Fruit fly (Drosophila melanogaster): ENCODE measurements around the gene CG31368.

Gene CG31368

dm6 chr3R:11849378-11850249 lies 33.0 kb upstream of the CG31368 start (continued):
- TF ChIP-seq Bdp1 (GFP tag; optimal IDR thresholded peaks at IDR 0.05) = peak; percentile 80
- peak; percentile 89 for TF ChIP-seq CG10366 (GFP tag; IDR thresholded peaks at IDR 0.05)
- TF ChIP-seq CG11504 (tag; optimal IDR thresholded peaks at IDR 0.05) = peak; percentile 92
- TF ChIP-seq tll (GFP tag; optimal IDR thresholded peaks at IDR 0.05) = no peak
- TF ChIP-seq dm (GFP tag; optimal IDR thresholded peaks at IDR 0.05) = peak; percentile 81
- peak; percentile 94 for TF ChIP-seq gt (GFP tag; IDR thresholded peaks at IDR 0.05)
- peak; percentile 84 for TF ChIP-seq CG31388 (GFP tag; optimal IDR thresholded peaks at IDR 0.05)
- TF ChIP-seq CG1233 (GFP tag; optimal IDR thresholded peaks at IDR 0.05) = peak; percentile 82
- TF ChIP-seq pnt (GFP tag; optimal IDR thresholded peaks at IDR 0.05) = peak; percentile 95
- TF ChIP-seq trem (tag; optimal IDR thresholded peaks at IDR 0.05) = peak; percentile 81
- TF ChIP-seq CG11247 (GFP tag; IDR thresholded peaks at IDR 0.05) = peak; percentile 78
- peak; percentile 44 for TF ChIP-seq CG6683 (GFP tag; optimal IDR thresholded peaks at IDR 0.05)
- peak; percentile 90 for TF ChIP-seq CG12391 (tag; optimal IDR thresholded peaks at IDR 0.05)
- TF ChIP-seq hb (GFP tag; IDR thresholded peaks at IDR 0.05; ENCODE audit: partially characterized antibody) = no peak
- peak; percentile 91 for TF ChIP-seq NC2β (GFP tag; optimal IDR thresholded peaks at IDR 0.05)
- TF ChIP-seq Oli (tag; optimal IDR thresholded peaks at IDR 0.05) = peak; percentile 92
- TF ChIP-seq gro (GFP tag; optimal IDR thresholded peaks at IDR 0.05) = no peak
- peak; percentile 73 to 98 for TF ChIP-seq bsh (GFP tag; optimal IDR thresholded peaks at IDR 0.05)
- TF ChIP-seq CG4854 (GFP tag; optimal IDR thresholded peaks at IDR 0.05) = peak; percentile 84
- no peak for TF ChIP-seq Doc2 (GFP tag; IDR thresholded peaks at IDR 0.05)
- TF ChIP-seq HLH4C (GFP tag; IDR thresholded peaks at IDR 0.05; ENCODE audit: partially characterized antibody) = no peak
- TF ChIP-seq bab2 (GFP tag; optimal IDR thresholded peaks at IDR 0.05) = peak; percentile 87
- TF ChIP-seq trh (GFP tag; optimal IDR thresholded peaks at IDR 0.05) = peak; percentile 84
- peak; percentile 37; the same call in 1 of the 2 replicates for TF ChIP-seq CG14014 (GFP tag; IDR thresholded peaks at IDR 0.05)
- TF ChIP-seq CG17361 (GFP tag; IDR thresholded peaks at IDR 0.05) = peak; percentile 94
- TF ChIP-seq repo (GFP tag; optimal IDR thresholded peaks at IDR 0.05) = peak; percentile 88
- peak; percentile 96 for TF ChIP-seq CG2875 (GFP tag; optimal IDR thresholded peaks at IDR 0.05)
- peak; percentile 95 for TF ChIP-seq Xrp1 (GFP tag; IDR thresholded peaks at IDR 0.05)
- no peak for TF ChIP-seq Dfd (GFP tag; optimal IDR thresholded peaks at IDR 0.05)
- peak; percentile 83 for TF ChIP-seq disco-r (GFP tag; optimal IDR thresholded peaks at IDR 0.05)
- TF ChIP-seq Spps (tag; optimal IDR thresholded peaks at IDR 0.05) = peak; percentile 77
- TF ChIP-seq dpn (GFP tag; optimal IDR thresholded peaks at IDR 0.05) = peak; percentile 86 to 92
- peak; percentile 26 for TF ChIP-seq CG3281 (GFP tag; optimal IDR thresholded peaks at IDR 0.05)
- peak in 1 of 2 experiments; percentile 47 for TF ChIP-seq crp (GFP tag; optimal IDR thresholded peaks at IDR 0.05)
- peak; percentile 56 for TF ChIP-seq sd (tag; optimal IDR thresholded peaks at IDR 0.05)
- TF ChIP-seq CG17612 (GFP tag; IDR thresholded peaks at IDR 0.05) = peak; percentile 66; the same call in 1 of the 2 replicates
- peak; percentile 88 for TF ChIP-seq ems (GFP tag; optimal IDR thresholded peaks at IDR 0.05)
- peak; percentile 37 for TF ChIP-seq CG15011 (GFP tag; optimal IDR thresholded peaks at IDR 0.05)
- no peak for TF ChIP-seq rib (GFP tag; IDR thresholded peaks at IDR 0.05)
- peak; percentile 88 for TF ChIP-seq D19A (tag; optimal IDR thresholded peaks at IDR 0.05)
- TF ChIP-seq pb (GFP tag; optimal IDR thresholded peaks at IDR 0.05) = peak; percentile 82
- TF ChIP-seq NFAT (GFP tag; IDR thresholded peaks at IDR 0.05) = peak; percentile 36; the same call in 1 of the 2 replicates
- peak; percentile 14 for TF ChIP-seq nom (GFP tag; optimal IDR thresholded peaks at IDR 0.05)
- peak; percentile 87 for TF ChIP-seq CG6272 (GFP tag; IDR thresholded peaks at IDR 0.05)
- TF ChIP-seq D (optimal IDR thresholded peaks at IDR 0.05) = no peak
- TF ChIP-seq D (GFP tag; optimal IDR thresholded peaks at IDR 0.05) = peak; percentile 96
- TF ChIP-seq unpg (GFP tag; optimal IDR thresholded peaks at IDR 0.05) = peak; percentile 92
- peak; percentile 66 for TF ChIP-seq zen (tag; optimal IDR thresholded peaks at IDR 0.05)

Measured in whole organism, embryonic.